Worm (Caenorhabditis elegans): ENCODE measurements around the gene srxa-5.

DNA sequence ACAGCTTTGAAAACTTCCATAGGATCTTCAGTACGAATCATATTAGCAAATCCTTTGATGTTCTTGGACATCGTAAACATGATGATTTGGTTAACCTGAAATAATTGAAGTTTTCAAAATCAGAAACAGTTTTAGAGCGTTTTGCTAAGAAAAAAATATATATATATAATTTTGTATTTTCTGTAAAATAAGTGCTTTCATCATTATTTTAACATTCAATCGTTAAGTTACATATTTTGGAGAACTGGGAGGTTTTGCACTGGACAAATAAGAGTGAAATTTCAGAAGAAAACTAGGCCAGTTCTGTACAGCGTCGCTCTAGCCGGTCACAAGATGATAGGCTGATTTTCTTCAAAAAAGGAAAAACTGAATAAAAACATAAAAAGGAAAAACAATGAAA, 45.8 kb downstream of the srxa-5 start, which contains the start of gene F27B3.6:
- no peak for TF ChIP-seq nfya-1 (tag; optimal IDR thresholded peaks at IDR 0.05; ENCODE audit: borderline replicate concordance, insufficient read depth)
- no peak for TF ChIP-seq K12H6.12 (tag; optimal IDR thresholded peaks at IDR 0.05)
- TF ChIP-seq madf-3 (GFP tag; IDR thresholded peaks at IDR 0.05) = no peak
- TF ChIP-seq snpc-4 (GFP tag; optimal IDR thresholded peaks at IDR 0.05) = no peak
- no peak for TF ChIP-seq snpc-4 (tag; optimal IDR thresholded peaks at IDR 0.05)
- no peak for TF ChIP-seq F39B2.1 (GFP tag; IDR thresholded peaks at IDR 0.05)
- no peak for TF ChIP-seq lin-35 (GFP tag; optimal IDR thresholded peaks at IDR 0.05)
- TF ChIP-seq let-607 (tag; optimal IDR thresholded peaks at IDR 0.05) = no peak
